Fruit fly (Drosophila melanogaster) whole organism, embryonic: Measurements from ENCODE around the gene Cks85A.

ENCODE experiments used
- Atf3 ChIP-seq: fragments of 200-800 bp; sonication (Bioruptor generic); optimal IDR thresholded peaks from 3 replicates; lab custom pipeline; 2016; ENCODE audit warnings: missing biosample characterization, missing genetic modification characterization
- Blimp-1 ChIP-seq: fragments of 200-800 bp; sonication (Bioruptor generic); optimal IDR thresholded peaks from 3 replicates; lab custom pipeline; 2018; ENCODE audit warnings: missing biosample characterization, missing genetic modification characterization, mild to moderate bottlenecking, moderate library complexity, missing genetic modification reagents
- C15 ChIP-seq: fragments of 200-800 bp; sonication (Bioruptor generic); IDR thresholded peaks from 3 replicates; pipeline ENCODE4 v1.3.6; 2022; ENCODE audit warnings: missing biosample characterization, missing genetic modification characterization
- CG10147 ChIP-seq: fragments of 200-800 bp; sonication (Bioruptor generic); optimal IDR thresholded peaks from 2 replicates; lab custom pipeline; 2019; ENCODE audit warnings: missing biosample characterization, mild to moderate bottlenecking, missing genetic modification characterization, moderate library complexity
- CG10431 ChIP-seq: fragments of 200-800 bp; sonication (Bioruptor generic); optimal IDR thresholded peaks from 3 replicates; lab custom pipeline; 2018; ENCODE audit warnings: missing biosample characterization, mild to moderate bottlenecking, missing genetic modification characterization
- CG12236 ChIP-seq: fragments of 200-800 bp; sonication (Bioruptor generic); optimal IDR thresholded peaks from 2 replicates; lab custom pipeline; 2016; ENCODE audit warnings: missing biosample characterization, missing genetic modification characterization
- CG12744 ChIP-seq: fragments of 200-800 bp; sonication (Bioruptor generic); optimal IDR thresholded peaks from 2 replicates; lab custom pipeline; 2016; ENCODE audit warnings: missing biosample characterization, missing genetic modification characterization
- CG13296 ChIP-seq: fragments of 200-800 bp; sonication (Bioruptor generic); optimal IDR thresholded peaks from 3 replicates; lab custom pipeline; 2018; ENCODE audit warnings: missing biosample characterization, mild to moderate bottlenecking, missing genetic modification characterization
- CG14441 ChIP-seq: fragments of 200-800 bp; sonication (Bioruptor generic); IDR thresholded peaks from 2 replicates; pipeline ENCODE4 v1.3.6; 2022; ENCODE audit warnings: missing biosample characterization, missing genetic modification characterization
- CG15601 ChIP-seq: fragments of 200-800 bp; sonication (Bioruptor generic); optimal IDR thresholded peaks from 3 replicates; lab custom pipeline; 2019; ENCODE audit warnings: missing biosample characterization, mild to moderate bottlenecking, missing genetic modification characterization, moderate library complexity
- CG1603 ChIP-seq: fragments of 200-800 bp; sonication (Bioruptor generic); optimal IDR thresholded peaks from 2 replicates; lab custom pipeline; 2019; ENCODE audit warnings: missing biosample characterization, mild to moderate bottlenecking, missing genetic modification characterization, moderate library complexity
- CG16815 ChIP-seq: fragments of 200-800 bp; sonication (Bioruptor generic); optimal IDR thresholded peaks from 3 replicates; lab custom pipeline; 2017; ENCODE audit warnings: missing biosample characterization, mild to moderate bottlenecking, missing genetic modification characterization
- CG17186 ChIP-seq: fragments of 200-800 bp; sonication (Bioruptor generic); optimal IDR thresholded peaks from 3 replicates; lab custom pipeline; 2017; ENCODE audit warnings: missing biosample characterization, missing genetic modification reagents, missing genetic modification characterization
- CG3726 ChIP-seq: fragments of 200-800 bp; sonication (Bioruptor generic); IDR thresholded peaks from 3 replicates; pipeline ENCODE4, ENCODE4 v1.3.6; 2022; ENCODE audit warnings: missing biosample characterization, missing genetic modification characterization
- CG6854 ChIP-seq: fragments of 200-800 bp; sonication (Bioruptor generic); optimal IDR thresholded peaks from 3 replicates; lab custom pipeline; 2017; ENCODE audit warnings: missing biosample characterization, mild to moderate bottlenecking, missing genetic modification characterization
- CG8944 ChIP-seq: fragments of 200-800 bp; sonication (Bioruptor generic); optimal IDR thresholded peaks from 3 replicates; lab custom pipeline; 2016; ENCODE audit warnings: missing biosample characterization, missing genetic modification characterization
- D19B ChIP-seq: fragments of 200-800 bp; sonication (Bioruptor generic); optimal IDR thresholded peaks from 2 replicates; lab custom pipeline; 2017; ENCODE audit warnings: missing biosample characterization, mild to moderate bottlenecking, missing genetic modification characterization
- Elba2 ChIP-seq: fragments of 200-800 bp; sonication (Bioruptor generic); optimal IDR thresholded peaks from 3 replicates; lab custom pipeline; 2016; ENCODE audit warnings: missing biosample characterization, missing genetic modification characterization
- Ets65A ChIP-seq: fragments of 200-800 bp; sonication (Bioruptor generic); peaks from one replicate; lab custom pipeline; 2016; ENCODE audit warnings: missing biosample characterization, missing genetic modification characterization
- H15 ChIP-seq: fragments of 200-800 bp; sonication (Bioruptor generic); IDR thresholded peaks from 3 replicates; pipeline ENCODE4 v1.3.6; 2022; ENCODE audit warnings: missing biosample characterization, missing genetic modification characterization
- Hand ChIP-seq: fragments of 200-800 bp; sonication (Bioruptor generic); optimal IDR thresholded peaks from 2 replicates; lab custom pipeline; 2017; ENCODE audit warnings: mild to moderate bottlenecking, missing biosample characterization, missing genetic modification reagents, missing genetic modification characterization
- Lim3 ChIP-seq: fragments of 200-800 bp; sonication (Bioruptor generic); IDR thresholded peaks from 2 replicates; pipeline ENCODE4 v1.3.6; 2022; ENCODE audit warnings: missing biosample characterization, missing genetic modification characterization
- Med ChIP-seq: fragments of 200-800 bp; sonication (Bioruptor generic); peaks from one replicate; lab custom pipeline; 2016; ENCODE audit warnings: missing biosample characterization, missing genetic modification characterization, mild to moderate bottlenecking, inconsistent platforms, moderate library complexity
- NC2β ChIP-seq: fragments of 200-800 bp; sonication (Bioruptor generic); optimal IDR thresholded peaks from 2 replicates; lab custom pipeline; 2016; ENCODE audit warnings: missing biosample characterization, missing genetic modification characterization
- Pdp1 ChIP-seq, 2 experiments: fragments of 200-800 bp; sonication (Bioruptor generic); optimal IDR thresholded peaks; 3 replicates each; lab custom pipeline; 2016; ENCODE audit warnings: missing biosample characterization in 2 of 2, missing genetic modification characterization in 2 of 2, mild to moderate bottlenecking in 1 of 2, moderate library complexity in 1 of 2
- Xbp1 ChIP-seq: fragments of 200-800 bp; sonication (Bioruptor generic); optimal IDR thresholded peaks from 3 replicates; lab custom pipeline; 2016; ENCODE audit warnings: missing biosample characterization, mild to moderate bottlenecking, missing genetic modification characterization
- Xrp1 ChIP-seq: fragments of 200-800 bp; sonication (Bioruptor generic); IDR thresholded peaks from 2 replicates; pipeline ENCODE4 v1.3.6; 2022; ENCODE audit warnings: missing biosample characterization, missing genetic modification characterization
- bcd ChIP-seq: fragments of 200-800 bp; sonication (Bioruptor generic); optimal IDR thresholded peaks from 2 replicates; lab custom pipeline; 2017; ENCODE audit warnings: missing biosample characterization, mild to moderate bottlenecking, missing genetic modification characterization
- br ChIP-seq: fragments of >200 bp; optimal IDR thresholded peaks from 2 replicates; lab custom pipeline; 2017
- cad ChIP-seq: fragments of >200 bp; optimal IDR thresholded peaks from 2 replicates; lab custom pipeline; 2017; ENCODE audit warnings: missing biosample characterization, missing genetic modification characterization
- cg ChIP-seq: fragments of 200-800 bp; sonication (Bioruptor generic); optimal IDR thresholded peaks from 3 replicates; lab custom pipeline; 2019; ENCODE audit warnings: missing biosample characterization, mild to moderate bottlenecking, missing genetic modification characterization, moderate library complexity
- ci ChIP-seq: fragments of 200-800 bp; sonication (Bioruptor generic); IDR thresholded peaks from 3 replicates; pipeline ENCODE4 v1.3.6; 2022; ENCODE audit warnings: missing biosample characterization, missing genetic modification characterization
- croc ChIP-seq: fragments of 200-800 bp; sonication (Bioruptor generic); conservative IDR thresholded peaks from 3 replicates; pipeline ENCODE4 v1.3.6; 2022; ENCODE audit warnings: missing biosample characterization, missing genetic modification characterization
- dm ChIP-seq: fragments of 200-800 bp; sonication (Bioruptor generic); optimal IDR thresholded peaks from 3 replicates; lab custom pipeline; 2016; ENCODE audit warnings: missing biosample characterization, missing genetic modification characterization
- dpn ChIP-seq, 2 experiments: fragments of 200-800 bp; sonication (Bioruptor generic); optimal IDR thresholded peaks; 3 replicates each; lab custom pipeline; 2016; ENCODE audit warnings: missing biosample characterization in 2 of 2, missing genetic modification characterization in 2 of 2
- esg ChIP-seq: fragments of 200-800 bp; sonication (Bioruptor generic); conservative IDR thresholded peaks from 2 replicates; pipeline ENCODE4 v1.3.6; 2022; ENCODE audit warnings: missing biosample characterization, missing genetic modification characterization
- ftz-f1 ChIP-seq: fragments of 200-800 bp; sonication (Bioruptor generic); optimal IDR thresholded peaks from 2 replicates; lab custom pipeline; 2016; ENCODE audit warnings: missing biosample characterization, missing genetic modification characterization
- fu2 ChIP-seq: fragments of 200-800 bp; sonication (Bioruptor generic); optimal IDR thresholded peaks from 2 replicates; lab custom pipeline; 2016; ENCODE audit warnings: missing biosample characterization, missing genetic modification characterization
- gce ChIP-seq: fragments of 200-800 bp; sonication (Bioruptor generic); IDR thresholded peaks from 3 replicates; pipeline ENCODE4 v1.3.6; 2022; ENCODE audit warnings: missing biosample characterization, missing genetic modification characterization
- ham ChIP-seq: fragments of 200-800 bp; sonication (Bioruptor generic); IDR thresholded peaks from 2 replicates; pipeline ENCODE4 v1.3.6; 2022; ENCODE audit warnings: missing biosample characterization, missing genetic modification characterization
- hb ChIP-seq: fragments of 200-800 bp; sonication (Bioruptor generic); IDR thresholded peaks from 3 replicates; pipeline ENCODE4 v1.3.6; 2022; ENCODE audit warnings: missing biosample characterization, missing genetic modification characterization; ENCODE audit not compliant: partially characterized antibody
- mam ChIP-seq: fragments of 200-800 bp; sonication (Bioruptor generic); optimal IDR thresholded peaks from 3 replicates; lab custom pipeline; 2016; ENCODE audit warnings: missing biosample characterization, missing genetic modification characterization
- nau ChIP-seq: fragments of 200-800 bp; sonication (Bioruptor generic); optimal IDR thresholded peaks from 3 replicates; lab custom pipeline; 2017; ENCODE audit warnings: missing biosample characterization, mild to moderate bottlenecking, missing genetic modification characterization, missing genetic modification reagents
- nom ChIP-seq: fragments of 200-800 bp; sonication (Bioruptor generic); optimal IDR thresholded peaks from 2 replicates; lab custom pipeline; 2017; ENCODE audit warnings: missing biosample characterization, missing genetic modification characterization, mild to moderate bottlenecking, moderate library complexity, missing genetic modification reagents
- pita ChIP-seq: fragments of 200-800 bp; sonication (Bioruptor generic); optimal IDR thresholded peaks from 2 replicates; lab custom pipeline; 2017; ENCODE audit warnings: missing biosample characterization, mild to moderate bottlenecking, missing genetic modification characterization
- salm ChIP-seq: fragments of 200-800 bp; sonication (Bioruptor generic); optimal IDR thresholded peaks from 2 replicates; lab custom pipeline; 2018; ENCODE audit warnings: missing biosample characterization, mild to moderate bottlenecking, missing genetic modification characterization
- sr ChIP-seq: fragments of 200-800 bp; sonication (Bioruptor generic); IDR thresholded peaks from 3 replicates; pipeline ENCODE4 v1.3.6; 2022; ENCODE audit warnings: missing biosample characterization, missing genetic modification characterization
- tio ChIP-seq: fragments of 200-800 bp; sonication (Bioruptor generic); optimal IDR thresholded peaks from 2 replicates; lab custom pipeline; 2017; ENCODE audit warnings: missing biosample characterization, missing genetic modification characterization, inconsistent platforms
- trh ChIP-seq: fragments of 200-800 bp; sonication (Bioruptor generic); optimal IDR thresholded peaks from 2 replicates; lab custom pipeline; 2016; ENCODE audit warnings: missing biosample characterization, missing genetic modification characterization
- unc-4 ChIP-seq: fragments of 200-800 bp; sonication (Bioruptor generic); IDR thresholded peaks from 2 replicates; pipeline ENCODE4 v1.3.6; 2022; ENCODE audit warnings: missing biosample characterization, missing genetic modification characterization; ENCODE audit not compliant: partially characterized antibody

The Cks85A gene

DNA sequence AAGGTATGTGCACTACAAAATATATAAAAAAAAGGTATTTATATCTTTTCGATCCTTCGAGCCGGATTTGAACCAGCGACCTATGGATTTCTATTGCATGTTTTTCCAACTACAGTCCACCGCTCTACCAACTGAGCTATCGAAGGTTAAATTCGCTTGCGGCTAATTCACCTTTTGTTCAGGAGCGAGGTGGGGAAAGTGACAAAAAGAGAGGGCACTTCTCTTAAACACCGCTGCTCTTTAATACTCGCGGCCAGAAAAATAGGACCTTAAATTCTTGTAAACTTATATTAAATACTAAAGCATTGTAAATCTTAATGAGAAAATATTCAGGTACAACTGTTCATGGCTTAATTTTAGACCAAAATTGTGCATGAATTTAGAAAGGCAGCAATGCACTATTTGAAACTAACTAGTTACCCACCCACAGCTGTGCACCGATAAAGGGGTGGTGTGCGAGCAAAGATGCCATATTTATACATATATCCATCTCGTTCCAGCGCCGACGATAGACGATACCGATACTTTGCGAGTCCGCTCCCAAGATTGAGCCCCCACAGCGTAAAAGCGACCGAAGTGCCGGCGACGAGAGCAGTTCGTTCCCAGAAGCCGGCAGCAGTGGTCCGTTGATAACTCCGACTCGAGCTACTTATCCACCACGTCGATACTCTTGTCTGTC, 49.1 kb downstream of the Cks85A start (continued):
- TF ChIP-seq nom (GFP tag; lab: Kevin White, UChicago) = peak; percentile 96
- peak; percentile 95 for TF ChIP-seq CG8944
- peak; percentile 95 for TF ChIP-seq trh (GFP tag; lab: Kevin White, UChicago)
- TF ChIP-seq bcd (GFP tag; lab: Kevin White, UChicago) = peak; percentile 98
- no peak for TF ChIP-seq pita (GFP tag; lab: Kevin White, UChicago)
- TF ChIP-seq dpn (GFP tag; optimal IDR thresholded peaks at IDR 0.05; lab: Kevin White, UChicago) = peak; percentile 98
- peak; percentile 96 for TF ChIP-seq salm (tag; lab: Kevin White, UChicago)
- no peak for TF ChIP-seq br (lab: Kevin White, UChicago)
- TF ChIP-seq Blimp-1 = peak; percentile 97
- TF ChIP-seq unc-4 (GFP tag; lab: Robert Waterston, UW) = peak; percentile 70
- TF ChIP-seq gce (GFP tag; lab: Robert Waterston, UW) = peak; percentile 96
- TF ChIP-seq CG14441 (GFP tag; lab: Robert Waterston, UW) = peak; percentile 95
- TF ChIP-seq tio (GFP tag; lab: Kevin White, UChicago) = peak; percentile 95
- TF ChIP-seq Pdp1 (GFP tag; optimal IDR thresholded peaks at IDR 0.05; lab: Kevin White, UChicago) = peak; percentile 94 to 97
- peak; percentile 98 for TF ChIP-seq mam (GFP tag; lab: Kevin White, UChicago)
- peak; percentile 99 for TF ChIP-seq Xrp1
- TF ChIP-seq esg = peak; percentile 92
- peak; percentile 85 for TF ChIP-seq ham (GFP tag; lab: Robert Waterston, UW)
- TF ChIP-seq Xbp1 (GFP tag; lab: Kevin White, UChicago) = peak; percentile 98
- TF ChIP-seq CG15601 (tag; lab: Kevin White, UChicago) = peak; percentile 96
- TF ChIP-seq cg = no peak
- TF ChIP-seq CG12236 (GFP tag; lab: Kevin White, UChicago) = peak; percentile 95
- TF ChIP-seq CG10147 (GFP tag; lab: Kevin White, UChicago) = peak; percentile 97
- TF ChIP-seq fu2 (GFP tag; lab: Kevin White, UChicago) = peak; percentile 94
- TF ChIP-seq dm (GFP tag; lab: Kevin White, UChicago) = peak; percentile 92
- peak; percentile 99 for TF ChIP-seq Ets65A
- TF ChIP-seq Elba2 (GFP tag; lab: Kevin White, UChicago) = peak; percentile 65
- TF ChIP-seq sr (GFP tag; lab: Robert Waterston, UW) = peak; percentile 89
- peak; percentile 98 for TF ChIP-seq nau (GFP tag; lab: Kevin White, UChicago)
- peak; percentile 96 for TF ChIP-seq CG16815 (GFP tag; lab: Kevin White, UChicago)
- TF ChIP-seq CG6854 (GFP tag; lab: Kevin White, UChicago) = peak; percentile 98
- TF ChIP-seq H15 (GFP tag; lab: Robert Waterston, UW) = peak; percentile 95
- no peak for TF ChIP-seq cad (GFP tag; lab: Kevin White, UChicago)
- TF ChIP-seq C15 (GFP tag; lab: Robert Waterston, UW) = peak; percentile 94
- TF ChIP-seq ci (GFP tag; lab: Robert Waterston, UW) = peak; percentile 99
- peak; percentile 98 for TF ChIP-seq NC2β (GFP tag; lab: Kevin White, UChicago)
- TF ChIP-seq ftz-f1 (GFP tag; lab: Kevin White, UChicago) = peak; percentile 88
- TF ChIP-seq Hand (GFP tag; lab: Kevin White, UChicago) = peak; percentile 98
- TF ChIP-seq Med (GFP tag; lab: Kevin White, UChicago) = peak; percentile 100
- TF ChIP-seq hb (GFP tag; lab: Robert Waterston, UW) = peak; percentile 61
- TF ChIP-seq Lim3 (GFP tag; lab: Robert Waterston, UW) = peak; percentile 84; the same call in 1 of the 2 replicates
- TF ChIP-seq CG17186 (GFP tag; lab: Kevin White, UChicago) = peak; percentile 93
- peak; percentile 90 for TF ChIP-seq croc (GFP tag; lab: Robert Waterston, UW)
- peak; percentile 92 for TF ChIP-seq Atf3 (GFP tag; lab: Kevin White, UChicago)
- TF ChIP-seq CG10431 = peak; percentile 94
- TF ChIP-seq CG1603 (tag; lab: Kevin White, UChicago) = peak; percentile 98
- peak; percentile 97 for TF ChIP-seq CG12744 (GFP tag; lab: Kevin White, UChicago)
- peak; percentile 93 for TF ChIP-seq CG3726 (GFP tag; lab: Robert Waterston, UW)
- TF ChIP-seq CG13296 (GFP tag; lab: Kevin White, UChicago) = peak; percentile 98
- TF ChIP-seq D19B = peak; percentile 91
